Fruit fly (Drosophila melanogaster) whole organism, prepupa: ENCODE data around the gene obst-H.

Experiments used
- CG11294 ChIP-seq: fragments of 200-800 bp; sonication (Bioruptor generic); IDR thresholded peaks from 2 replicates; pipeline ENCODE4 v1.3.6; 2022; ENCODE audit warnings: missing biosample characterization, missing genetic modification characterization
- Sox14 ChIP-seq: fragments of 200-800 bp; sonication (Bioruptor generic); optimal IDR thresholded peaks from 3 replicates; lab custom pipeline; 2016; ENCODE audit warnings: missing biosample characterization, missing genetic modification characterization

DNA sequence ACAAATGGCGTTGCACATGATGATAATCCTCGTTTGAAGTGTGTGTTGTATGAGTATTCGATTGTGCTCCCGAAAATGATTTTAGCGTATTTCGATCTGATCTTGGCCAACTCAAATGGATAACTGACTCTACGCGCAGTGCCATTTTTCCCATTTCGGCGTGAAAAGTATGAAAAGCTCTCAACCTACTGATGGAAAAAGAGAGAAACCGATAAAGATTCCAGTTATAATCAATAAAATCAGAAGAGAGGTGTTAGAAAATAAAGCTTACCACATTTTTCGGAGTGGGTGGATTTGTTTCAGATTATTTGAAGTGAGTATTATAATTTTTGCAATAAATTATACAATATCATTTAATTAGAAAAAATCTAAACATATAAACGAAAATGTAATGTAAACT is 9.6 kb downstream of the obst-H start, which contains the start of gene mex1:
- TF ChIP-seq CG11294 (GFP tag; lab: Robert Waterston, UW) (no peak), Sox14 (GFP tag; lab: Kevin White, UChicago) (no peak)
